Fruit fly (Drosophila melanogaster): ENCODE measurements around the gene Ipk2.

dm6 chr2L:525547-526180 lies 48.4 kb downstream of the Ipk2 start:
- no peak for TF ChIP-seq Dll (optimal IDR thresholded peaks at IDR 0.05)
- TF ChIP-seq psq (optimal IDR thresholded peaks at IDR 0.05), result no peak
- no peak for TF ChIP-seq EcR (GFP tag; optimal IDR thresholded peaks at IDR 0.05)
